Fruit fly (Drosophila melanogaster) whole organism, embryonic: ENCODE data around the gene CG42716.

ENCODE experiments used
- CG1024 ChIP-seq: fragments of 200-800 bp; sonication (Bioruptor generic); IDR thresholded peaks from 2 replicates; pipeline ENCODE4 v1.3.6; 2022; ENCODE audit warnings: missing biosample characterization, missing genetic modification characterization
- CG12744 ChIP-seq: fragments of 200-800 bp; sonication (Bioruptor generic); optimal IDR thresholded peaks from 2 replicates; lab custom pipeline; 2016; ENCODE audit warnings: missing biosample characterization, missing genetic modification characterization
- CG1529 ChIP-seq: fragments of 200-800 bp; sonication (Bioruptor generic); optimal IDR thresholded peaks from 3 replicates; lab custom pipeline; 2018; ENCODE audit warnings: missing biosample characterization, missing genetic modification characterization
- D19A ChIP-seq: fragments of 200-800 bp; optimal IDR thresholded peaks from 3 replicates; lab custom pipeline; 2019; ENCODE audit warnings: missing biosample characterization, mild to moderate bottlenecking, missing genetic modification characterization, moderate library complexity
- HmgZ ChIP-seq: fragments of 200-800 bp; sonication (Bioruptor generic); optimal IDR thresholded peaks from 2 replicates; lab custom pipeline; 2018; ENCODE audit warnings: missing biosample characterization, mild to moderate bottlenecking, missing genetic modification characterization
- Lhr ChIP-seq: fragments of 200-800 bp; sonication (Bioruptor generic); optimal IDR thresholded peaks from 3 replicates; lab custom pipeline; 2017; ENCODE audit warnings: mild to moderate bottlenecking, missing biosample characterization, missing genetic modification reagents, missing genetic modification characterization
- cwo ChIP-seq: fragments of 200-800 bp; sonication (Bioruptor generic); optimal IDR thresholded peaks from 3 replicates; lab custom pipeline; 2017; ENCODE audit warnings: missing biosample characterization, missing genetic modification characterization, mild to moderate bottlenecking, moderate library complexity, missing genetic modification reagents
- da ChIP-seq: fragments of 200-800 bp; sonication (Bioruptor generic); optimal IDR thresholded peaks from 2 replicates; lab custom pipeline; 2016; ENCODE audit warnings: missing biosample characterization, missing genetic modification characterization
- hkb ChIP-seq, 2 experiments: fragments of 200-800 bp in 1 of 2; fragments of >200 bp in 1 of 2; sonication (Bioruptor generic) in 1 of 2; IDR thresholded peaks in 1 of 2; optimal IDR thresholded peaks in 1 of 2; 2 replicates each; pipeline versions ENCODE4 v1.3.6 to Lab custom; 2017 to 2022; ENCODE audit warnings: missing biosample characterization in 1 of 2, missing genetic modification characterization in 1 of 2
- nmo ChIP-seq: fragments of 200-800 bp; sonication (Bioruptor generic); optimal IDR thresholded peaks from 2 replicates; lab custom pipeline; 2018; ENCODE audit warnings: missing biosample characterization, mild to moderate bottlenecking, missing genetic modification characterization, moderate library complexity
- unc-4 ChIP-seq: fragments of 200-800 bp; sonication (Bioruptor generic); IDR thresholded peaks from 2 replicates; pipeline ENCODE4 v1.3.6; 2022; ENCODE audit warnings: missing biosample characterization, missing genetic modification characterization; ENCODE audit not compliant: partially characterized antibody
- wor ChIP-seq: fragments of 200-800 bp; sonication (Bioruptor generic); IDR thresholded peaks from 2 replicates; pipeline ENCODE4 v1.3.6; 2022; ENCODE audit warnings: missing biosample characterization, missing genetic modification characterization

dm6 chr3L:16053026-16053556 lies 19.5 kb downstream of the CG42716 start:
- no peak for TF ChIP-seq CG12744
- TF ChIP-seq nmo = no peak
- no peak for TF ChIP-seq cwo (GFP tag; lab: Kevin White, UChicago)
- no peak for TF ChIP-seq unc-4
- TF ChIP-seq wor = no peak
- TF ChIP-seq hkb (optimal IDR thresholded peaks at IDR 0.05; lab: Kevin White, UChicago) = no peak
- TF ChIP-seq hkb (GFP tag; IDR thresholded peaks at IDR 0.05; lab: Robert Waterston, UW) = no peak
- no peak for TF ChIP-seq HmgZ (tag; lab: Kevin White, UChicago)
- no peak for TF ChIP-seq CG1529 (GFP tag; lab: Kevin White, UChicago)
- TF ChIP-seq D19A = no peak
- no peak for TF ChIP-seq da (GFP tag; lab: Kevin White, UChicago)
- TF ChIP-seq CG1024 (GFP tag; lab: Robert Waterston, UW) = no peak
- TF ChIP-seq Lhr = no peak
